Fruit fly (Drosophila melanogaster): ENCODE results near the gene Dref.

Dref gene

dm6 chr2L:9956993-9957652 lies 9.9 kb downstream of the Dref start, which contains the start of the genes CG4658 and CG5846 (continued):
- TF ChIP-seq CG30431 (GFP tag; optimal IDR thresholded peaks at IDR 0.05) (peak; percentile 73), CG33557 (GFP tag; optimal IDR thresholded peaks at IDR 0.05) (peak; percentile 83), zen2 (GFP tag; IDR thresholded peaks at IDR 0.05; ENCODE audit: partially characterized antibody) (no peak), CG43689 (GFP tag; IDR thresholded peaks at IDR 0.05) (peak; percentile 64; the same call in 1 of the 2 replicates), maf-S (GFP tag; optimal IDR thresholded peaks at IDR 0.05) (peak; percentile 62), onecut (GFP tag; IDR thresholded peaks at IDR 0.05) (peak; percentile 66), Opbp (GFP tag; IDR thresholded peaks at IDR 0.05; ENCODE audit: partially characterized antibody) (no peak), sd (tag; optimal IDR thresholded peaks at IDR 0.05) (peak; percentile 84), CG6765 (GFP tag; optimal IDR thresholded peaks at IDR 0.05) (peak; percentile 63), C15 (GFP tag; IDR thresholded peaks at IDR 0.05) (peak; percentile 78; the same call in 2 of the 3 replicates), Fer3 (tag; optimal IDR thresholded peaks at IDR 0.05) (peak; percentile 94), BEAF-32 (GFP tag; optimal IDR thresholded peaks at IDR 0.05) (peak; percentile 19), CG15514 (GFP tag; optimal IDR thresholded peaks at IDR 0.05) (peak; percentile 82), fru (optimal IDR thresholded peaks at IDR 0.05) (no peak), CG17802 (tag; optimal IDR thresholded peaks at IDR 0.05) (peak; percentile 64), CG12236 (GFP tag; optimal IDR thresholded peaks at IDR 0.05) (peak; percentile 91), Dbx (GFP tag; IDR thresholded peaks at IDR 0.05) (peak; percentile 94), phol (tag; optimal IDR thresholded peaks at IDR 0.05) (peak; percentile 96), repo (GFP tag; optimal IDR thresholded peaks at IDR 0.05) (peak; percentile 27), ato (GFP tag; IDR thresholded peaks at IDR 0.05; ENCODE audit: partially characterized antibody) (no peak), CG34376 (GFP tag; optimal IDR thresholded peaks at IDR 0.05) (peak; percentile 70), emc (GFP tag; optimal IDR thresholded peaks at IDR 0.05) (peak; percentile 30), gsb (GFP tag; IDR thresholded peaks at IDR 0.05) (peak; percentile 80), Xbp1 (GFP tag; optimal IDR thresholded peaks at IDR 0.05) (peak; percentile 97), CG4707 (GFP tag; optimal IDR thresholded peaks at IDR 0.05) (peak; percentile 64), CG5953 (GFP tag; IDR thresholded peaks at IDR 0.05) (peak; percentile 86), Hand (GFP tag; optimal IDR thresholded peaks at IDR 0.05) (peak; percentile 79), danr (GFP tag; IDR thresholded peaks at IDR 0.05) (peak; percentile 90), CG8944 (GFP tag; optimal IDR thresholded peaks at IDR 0.05) (peak; percentile 80), CG9727 (GFP tag; optimal IDR thresholded peaks at IDR 0.05) (peak; percentile 95), Oli (tag; optimal IDR thresholded peaks at IDR 0.05) (peak; percentile 94), wor (GFP tag; IDR thresholded peaks at IDR 0.05) (peak; percentile 90), ro (GFP tag; IDR thresholded peaks at IDR 0.05) (peak; percentile 84), CG12219 (GFP tag; optimal IDR thresholded peaks at IDR 0.05) (peak; percentile 77), CG12769 (tag; optimal IDR thresholded peaks at IDR 0.05) (no peak), oc (tag; optimal IDR thresholded peaks at IDR 0.05) (peak; percentile 94), Dfd (GFP tag; optimal IDR thresholded peaks at IDR 0.05) (no peak), Sry-δ (GFP tag; optimal IDR thresholded peaks at IDR 0.05) (peak; percentile 44), Hr51 (GFP tag; optimal IDR thresholded peaks at IDR 0.05) (peak; percentile 74 to 96), jing (GFP tag; optimal IDR thresholded peaks at IDR 0.05) (no peak), psq (GFP tag; optimal IDR thresholded peaks at IDR 0.05) (peak; percentile 81), CG4328 (GFP tag; optimal IDR thresholded peaks at IDR 0.05) (peak; percentile 68), HLHmδ (GFP tag; optimal IDR thresholded peaks at IDR 0.05) (no peak), org-1 (GFP tag; optimal IDR thresholded peaks at IDR 0.05) (peak; percentile 85), B-H1 (GFP tag; IDR thresholded peaks at IDR 0.05) (peak; percentile 93), B-H2 (GFP tag; optimal IDR thresholded peaks at IDR 0.05) (peak; percentile 85), da (GFP tag; optimal IDR thresholded peaks at IDR 0.05) (peak; percentile 82), unpg (GFP tag; optimal IDR thresholded peaks at IDR 0.05) (peak; percentile 97), CrebB (tag; optimal IDR thresholded peaks at IDR 0.05) (peak; percentile 76)

Data from whole organism, embryonic.